Worm (Caenorhabditis elegans): ENCODE data around the gene K05F6.14.

Gene K05F6.14

DNA sequence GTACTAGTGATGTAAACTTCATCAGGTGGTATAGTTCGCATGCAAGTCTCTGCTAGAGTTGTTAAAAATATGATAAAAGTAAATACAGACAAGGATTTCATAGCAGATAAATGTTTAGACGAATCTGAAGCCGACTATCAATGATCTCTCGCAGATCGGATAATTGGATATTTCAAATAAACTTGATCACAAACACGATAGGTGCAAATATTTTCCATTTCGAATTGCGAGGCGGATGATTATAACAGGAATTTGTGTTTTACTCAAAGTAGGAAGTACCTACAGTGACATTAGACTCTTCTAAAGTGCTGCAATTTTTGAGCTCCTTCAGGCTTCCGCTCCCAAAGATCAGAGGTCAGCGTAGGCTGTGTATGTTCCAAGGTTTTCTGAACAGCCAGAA, 27.9 kb downstream of the K05F6.14 start, which contains the start of gene T07H3.7:
T07H3.7 (minus strand) TSS at position 101 of the 400 bp plus-strand sequence.
- TF ChIP-seq ceh-9 (tag; optimal IDR thresholded peaks at IDR 0.05) (no peak), unc-39 (tag; optimal IDR thresholded peaks at IDR 0.05) (no peak), nhr-12 (tag; optimal IDR thresholded peaks at IDR 0.05) (no peak), nfya-1 (tag; optimal IDR thresholded peaks at IDR 0.05; ENCODE audit: insufficient read depth) (no peak), R02D3.7 (tag; optimal IDR thresholded peaks at IDR 0.05) (no peak), nhr-11 (tag; optimal IDR thresholded peaks at IDR 0.05) (no peak), ceh-16 (tag; optimal IDR thresholded peaks at IDR 0.05) (no peak)

DNA sequence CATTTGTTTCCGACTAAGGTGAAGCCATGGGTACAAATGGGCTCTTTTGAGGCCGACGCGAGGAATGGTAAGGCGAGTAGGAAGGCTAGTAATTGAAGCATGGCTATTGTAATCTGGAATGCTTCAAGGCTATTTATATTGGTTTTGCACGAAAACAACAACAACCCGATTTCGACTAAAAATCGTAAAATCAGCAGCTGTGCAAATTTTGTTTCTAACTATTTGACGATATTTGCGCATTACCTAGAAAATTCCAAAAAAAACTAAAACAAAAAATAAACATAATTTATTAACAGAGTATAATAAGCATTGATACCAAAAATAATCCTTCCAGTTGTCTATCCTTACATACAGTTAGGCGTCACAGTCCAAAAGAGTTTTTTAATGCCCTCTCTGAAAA, 33.2 kb downstream of the K05F6.14 start, which contains the start of gene clec-20:
clec-20 (minus strand) TSS at position 101 of the 400 bp plus-strand sequence.
- TF ChIP-seq elt-1 (tag; optimal IDR thresholded peaks at IDR 0.05): no peak

DNA sequence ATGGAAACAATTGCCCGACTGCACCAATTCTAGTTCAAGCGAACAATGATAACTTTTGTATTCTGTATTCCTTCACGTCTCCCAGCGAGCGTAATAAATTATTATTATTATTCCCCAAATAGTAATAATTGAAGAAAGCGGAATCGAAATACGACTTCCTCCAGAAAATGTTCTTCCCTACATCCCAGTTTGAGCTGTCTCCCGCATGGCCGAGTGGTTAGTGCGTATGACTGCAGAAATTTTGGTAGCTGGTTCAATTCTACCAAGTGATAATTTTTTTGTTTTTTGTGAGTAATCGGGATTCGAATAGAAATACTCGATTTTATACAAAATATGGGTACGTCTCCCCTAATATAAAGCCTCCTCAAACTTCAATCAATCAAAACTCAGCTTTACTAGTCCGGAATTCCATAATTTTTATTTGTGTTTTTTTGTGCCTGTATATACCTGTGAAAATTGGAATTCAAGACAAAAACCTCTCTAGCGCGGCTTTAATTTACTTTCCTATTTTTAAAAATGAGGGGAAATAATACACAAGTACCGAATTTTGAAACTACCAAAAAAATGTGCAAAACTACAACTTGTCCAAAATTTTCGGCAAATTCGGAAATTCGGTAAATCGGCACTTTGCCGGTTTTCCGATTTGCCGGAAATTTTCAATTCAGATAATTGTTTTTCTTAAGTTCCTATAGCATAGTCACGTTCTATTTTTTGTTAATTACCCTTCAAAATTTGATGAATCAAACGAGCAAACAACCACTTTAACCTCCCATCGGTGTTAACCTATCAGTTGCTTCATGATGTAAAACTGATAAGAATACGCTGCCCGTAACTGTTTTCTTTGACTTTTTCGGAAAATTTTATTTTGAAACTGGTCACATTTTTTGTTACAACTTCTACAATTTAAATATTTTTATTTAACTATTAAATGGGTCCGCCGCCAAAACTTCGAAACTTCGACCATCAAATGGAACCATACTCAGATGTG, 35.4 kb downstream of the K05F6.14 start, which contains the start of gene bath-46:
bath-46 (plus strand) TSS at position 806 of the 988 bp plus-strand sequence.
- TF ChIP-seq nhr-43 (tag; optimal IDR thresholded peaks at IDR 0.05; ENCODE audit: poor library complexity, severe bottlenecking) (no peak), fkh-10 (GFP tag; optimal IDR thresholded peaks at IDR 0.05) (no peak), elt-2 (tag; optimal IDR thresholded peaks at IDR 0.05) (peak; percentile 73), nhr-76 (tag; optimal IDR thresholded peaks at IDR 0.05) (no peak), nhr-23 (tag; optimal IDR thresholded peaks at IDR 0.05) (no peak), pqm-1 (tag; optimal IDR thresholded peaks at IDR 0.05) (peak; percentile 49), daf-12 (tag; optimal IDR thresholded peaks at IDR 0.05) (no peak), jun-1 (tag; optimal IDR thresholded peaks at IDR 0.05) (no peak), mdl-1 (tag; optimal IDR thresholded peaks at IDR 0.05) (no peak)

DNA sequence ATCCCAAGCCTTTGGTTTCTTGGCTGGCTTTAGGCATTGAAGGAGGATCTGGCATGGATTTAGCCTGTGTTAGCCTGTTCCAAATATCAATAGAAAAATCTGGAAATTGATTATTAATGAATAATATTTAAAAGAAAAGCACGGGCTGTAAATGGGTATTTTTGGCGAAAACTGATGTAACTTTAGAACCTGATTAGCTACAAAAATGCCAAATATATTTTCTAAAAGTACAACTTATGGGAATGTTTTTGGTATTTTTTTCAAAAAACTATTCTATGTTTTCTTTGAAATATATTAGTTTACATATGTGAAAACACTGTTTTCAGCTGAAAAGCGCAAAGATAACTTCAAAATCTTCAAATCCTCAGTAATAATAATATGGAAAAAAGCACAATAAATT, 38.7 kb downstream of the K05F6.14 start, which contains the start of gene bath-26:
bath-26 (minus strand) TSS at position 101 of the 400 bp plus-strand sequence.
- TF ChIP-seq ceh-9 (tag; optimal IDR thresholded peaks at IDR 0.05) (no peak), elt-3 (tag; optimal IDR thresholded peaks at IDR 0.05) (no peak), nhr-237 (tag; optimal IDR thresholded peaks at IDR 0.05) (no peak), eor-1 (tag; optimal IDR thresholded peaks at IDR 0.05) (no peak), ceh-82 (tag; optimal IDR thresholded peaks at IDR 0.05) (no peak), elt-2 (tag; optimal IDR thresholded peaks at IDR 0.05) (no peak), hmg-11 (tag; optimal IDR thresholded peaks at IDR 0.05) (no peak)

DNA sequence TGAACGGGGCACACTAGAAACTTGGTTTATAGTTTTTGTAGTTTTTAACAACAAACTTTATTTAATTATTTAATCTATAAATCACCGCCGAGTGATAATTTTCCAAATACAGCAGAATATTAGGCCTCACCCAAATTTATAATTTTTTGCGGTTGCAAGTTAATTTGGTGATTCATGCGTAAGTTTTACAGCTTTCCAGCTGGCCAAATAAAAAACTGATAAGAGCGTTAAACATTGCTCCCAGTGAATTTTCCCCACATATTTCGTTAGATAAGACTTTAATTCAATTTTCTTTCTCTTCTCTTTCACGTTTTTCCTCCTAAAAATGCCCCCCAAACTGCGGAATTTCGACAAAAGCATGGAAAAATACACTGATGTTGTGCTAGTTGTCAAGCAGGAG, 39.5 kb downstream of the K05F6.14 start, which contains the start of gene bath-47:
bath-47 (plus strand) TSS at position 305 of the 400 bp plus-strand sequence.
- no peak for TF ChIP-seq sea-2 (GFP tag; optimal IDR thresholded peaks at IDR 0.05)
- no peak for TF ChIP-seq hmg-11 (tag; optimal IDR thresholded peaks at IDR 0.05)
- TF ChIP-seq elt-2 (tag; optimal IDR thresholded peaks at IDR 0.05): peak; percentile 59
- TF ChIP-seq nhr-77 (tag; optimal IDR thresholded peaks at IDR 0.05): no peak
- no peak for TF ChIP-seq nhr-12 (tag; optimal IDR thresholded peaks at IDR 0.05)
- TF ChIP-seq fkh-10 (GFP tag; optimal IDR thresholded peaks at IDR 0.05): no peak
- TF ChIP-seq daf-12 (tag; optimal IDR thresholded peaks at IDR 0.05): no peak
- TF ChIP-seq nhr-11 (tag; optimal IDR thresholded peaks at IDR 0.05): no peak
- TF ChIP-seq unc-39 (tag; optimal IDR thresholded peaks at IDR 0.05): no peak
- TF ChIP-seq pqm-1 (tag; optimal IDR thresholded peaks at IDR 0.05): peak; percentile 36

DNA sequence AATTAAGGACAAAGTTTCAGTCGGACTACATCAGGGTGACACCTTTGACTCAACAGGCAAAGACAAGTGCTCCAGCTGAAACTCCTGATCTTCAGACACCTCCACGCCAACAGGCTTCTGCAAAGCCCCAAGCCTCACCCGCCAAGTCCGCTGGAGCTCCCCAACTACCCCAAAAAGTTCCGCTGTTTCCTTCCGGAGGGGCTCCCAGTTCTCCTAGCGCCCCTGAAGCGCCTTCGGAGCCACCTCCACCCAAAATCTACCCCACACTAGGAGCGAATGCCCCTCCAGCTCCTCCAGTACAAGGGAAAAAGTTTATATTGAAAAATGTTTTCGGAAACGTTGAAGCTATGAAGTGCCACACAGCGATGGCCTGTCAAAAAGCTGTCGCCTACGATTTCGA, 41.1 kb downstream of the K05F6.14 start:
- no peak for TF ChIP-seq nfya-1 (tag; optimal IDR thresholded peaks at IDR 0.05; ENCODE audit: insufficient read depth)
- no peak for TF ChIP-seq nhr-11 (tag; optimal IDR thresholded peaks at IDR 0.05)
- no peak for TF ChIP-seq ceh-16 (tag; optimal IDR thresholded peaks at IDR 0.05)
- TF ChIP-seq nhr-77 (tag; optimal IDR thresholded peaks at IDR 0.05): no peak
- no peak for TF ChIP-seq nhr-76 (tag; optimal IDR thresholded peaks at IDR 0.05)
- no peak for TF ChIP-seq fkh-10 (GFP tag; optimal IDR thresholded peaks at IDR 0.05)
- TF ChIP-seq nhr-43 (tag; optimal IDR thresholded peaks at IDR 0.05; ENCODE audit: poor library complexity, severe bottlenecking): no peak
- no peak for TF ChIP-seq fos-1 (tag; optimal IDR thresholded peaks at IDR 0.05)
- TF ChIP-seq pqm-1 (tag; optimal IDR thresholded peaks at IDR 0.05): no peak
- no peak for TF ChIP-seq nhr-23 (tag; optimal IDR thresholded peaks at IDR 0.05)
- TF ChIP-seq skn-1 (tag; optimal IDR thresholded peaks at IDR 0.05): no peak
- no peak for TF ChIP-seq daf-12 (tag; optimal IDR thresholded peaks at IDR 0.05)
- TF ChIP-seq elt-2 (tag; optimal IDR thresholded peaks at IDR 0.05): no peak
- no peak for TF ChIP-seq nhr-67 (tag; optimal IDR thresholded peaks at IDR 0.05)
